Fruit fly (Drosophila melanogaster) whole organism, adult: ENCODE results near the gene Tim17a2.
A peak's percentile ranks its signal among the peaks of the same experiment; 100 is the strongest.

Experiments
- CG11617 ChIP-seq: fragments of 200-800 bp; sonication (Bioruptor generic); optimal IDR thresholded peaks from 2 replicates; lab custom pipeline; 2017; ENCODE audit warnings: mild to moderate bottlenecking, missing biosample characterization, missing genetic modification reagents, missing genetic modification characterization
- CG12768 ChIP-seq: fragments of 200-800 bp; sonication (Bioruptor generic); optimal IDR thresholded peaks from 2 replicates; lab custom pipeline; 2017; ENCODE audit warnings: missing biosample characterization, missing genetic modification characterization, mild to moderate bottlenecking, moderate library complexity, missing genetic modification reagents
- CG14711 ChIP-seq: fragments of 200-800 bp; sonication (Bioruptor generic); optimal IDR thresholded peaks from 2 replicates; lab custom pipeline; 2018; ENCODE audit warnings: missing biosample characterization, mild to moderate bottlenecking, missing genetic modification characterization, moderate library complexity
- CG1620 ChIP-seq: fragments of 200-800 bp; sonication (Bioruptor generic); optimal IDR thresholded peaks from 2 replicates; lab custom pipeline; 2016; ENCODE audit warnings: missing biosample characterization, missing genetic modification characterization
- CG33017 ChIP-seq: fragments of 200-800 bp; sonication (Bioruptor generic); optimal IDR thresholded peaks from 2 replicates; lab custom pipeline; 2018; ENCODE audit warnings: missing biosample characterization, mild to moderate bottlenecking, missing genetic modification characterization, moderate library complexity
- CG5204 ChIP-seq: fragments of 200-800 bp; sonication (Bioruptor generic); optimal IDR thresholded peaks from 2 replicates; lab custom pipeline; 2016; ENCODE audit warnings: missing biosample characterization, missing genetic modification characterization
- CG7045 ChIP-seq: fragments of 200-800 bp; sonication (Bioruptor generic); optimal IDR thresholded peaks from 2 replicates; lab custom pipeline; 2017; ENCODE audit warnings: missing biosample characterization, mild to moderate bottlenecking, missing genetic modification characterization
- CG7101 ChIP-seq: fragments of 200-800 bp; sonication (Bioruptor generic); optimal IDR thresholded peaks from 2 replicates; lab custom pipeline; 2018; ENCODE audit warnings: missing biosample characterization, mild to moderate bottlenecking, missing genetic modification characterization, moderate library complexity
- Clk ChIP-seq: fragments of 200-800 bp; sonication (Bioruptor generic); optimal IDR thresholded peaks from 2 replicates; lab custom pipeline; 2017; ENCODE audit warnings: missing biosample characterization, missing genetic modification characterization
- Crg-1 ChIP-seq: fragments of 200-800 bp; sonication (Bioruptor generic); optimal IDR thresholded peaks from 2 replicates; lab custom pipeline; 2016; ENCODE audit warnings: missing biosample characterization, missing genetic modification characterization
- Hr96 ChIP-seq: fragments of 200-800 bp; sonication (Bioruptor generic); optimal IDR thresholded peaks from 2 replicates; lab custom pipeline; 2016; ENCODE audit warnings: missing biosample characterization, missing genetic modification characterization
- Mnt ChIP-seq: fragments of 200-800 bp; sonication (Bioruptor generic); optimal IDR thresholded peaks from 2 replicates; lab custom pipeline; 2016; ENCODE audit warnings: missing biosample characterization, mild to moderate bottlenecking, missing genetic modification characterization
- bab1 ChIP-seq: fragments of 200-800 bp; sonication (Bioruptor generic); optimal IDR thresholded peaks from 3 replicates; lab custom pipeline; 2019; ENCODE audit warnings: missing biosample characterization, mild to moderate bottlenecking, missing genetic modification characterization, moderate library complexity
- cic ChIP-seq: fragments of 200-800 bp; sonication (Bioruptor generic); optimal IDR thresholded peaks from 2 replicates; lab custom pipeline; 2017; ENCODE audit warnings: missing biosample characterization, mild to moderate bottlenecking, missing genetic modification characterization, moderate library complexity
- cnc ChIP-seq, 2 experiments: fragments of >200 bp; optimal IDR thresholded peaks; 2 replicates each; lab custom pipeline; 2017
- kay ChIP-seq: fragments of 200-800 bp; sonication (Bioruptor generic); peaks from one replicate; lab custom pipeline; 2016; ENCODE audit warnings: missing biosample characterization, missing genetic modification characterization, borderline replicate concordance
- ovo ChIP-seq: fragments of 200-800 bp; sonication (Bioruptor generic); optimal IDR thresholded peaks from 2 replicates; lab custom pipeline; 2016; ENCODE audit warnings: missing biosample characterization, missing genetic modification characterization
- pad ChIP-seq: fragments of 200-800 bp; sonication (Bioruptor generic); optimal IDR thresholded peaks from 3 replicates; lab custom pipeline; 2017; ENCODE audit warnings: missing biosample characterization, missing genetic modification characterization, mild to moderate bottlenecking, moderate library complexity, missing genetic modification reagents
- tj ChIP-seq: fragments of 200-800 bp; sonication (Bioruptor generic); optimal IDR thresholded peaks from 3 replicates; lab custom pipeline; 2017; ENCODE audit warnings: missing biosample characterization, mild to moderate bottlenecking, missing genetic modification characterization, moderate library complexity
- toe ChIP-seq: fragments of 200-800 bp; sonication (Bioruptor generic); optimal IDR thresholded peaks from 2 replicates; lab custom pipeline; 2016; ENCODE audit warnings: missing biosample characterization, missing genetic modification characterization

The Tim17a2 gene

DNA sequence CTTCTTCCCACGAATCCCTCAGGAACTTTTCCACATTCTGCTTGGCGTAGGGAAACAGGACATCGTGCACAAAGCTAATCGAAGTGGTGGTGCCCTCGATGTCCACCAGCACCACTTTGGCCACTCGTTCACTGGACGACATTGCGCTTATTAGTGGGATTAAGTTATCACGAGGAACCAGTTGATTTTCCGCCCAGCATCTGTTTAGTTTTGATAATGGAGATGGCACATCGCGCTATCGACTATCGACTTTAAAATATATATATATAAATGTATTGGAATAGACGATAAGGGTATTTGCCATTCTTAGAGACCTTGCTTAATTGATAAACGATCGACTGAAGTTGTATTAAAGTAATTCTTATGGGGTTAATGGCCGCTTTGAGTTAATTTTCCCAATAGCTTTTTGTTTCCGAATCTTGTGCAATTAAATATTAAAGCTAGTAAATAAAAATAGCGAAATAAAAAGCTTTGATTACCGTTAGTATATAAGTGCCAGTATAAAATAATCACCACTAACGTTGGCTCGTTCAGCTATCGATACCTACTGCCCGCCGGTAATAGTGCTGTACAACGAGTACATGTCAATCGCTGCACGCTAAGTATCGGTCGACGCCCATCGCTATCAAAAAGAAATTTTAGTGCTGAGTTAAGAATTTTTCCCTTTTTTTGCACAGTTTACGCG, 5.9 kb downstream of the Tim17a2 start, which contains the start of the genes Enoph and Hph:
Gene Enoph (minus strand): TSS at position 220 of the 685 bp plus-strand sequence.
Gene Hph (plus strand): TSS at position 576 of the 685 bp plus-strand sequence.
- TF ChIP-seq Mnt (GFP tag; lab: Kevin White, UChicago) (peak; percentile 67), CG7101 (tag; lab: Kevin White, UChicago) (peak; percentile 70), CG11617 (GFP tag; lab: Kevin White, UChicago) (peak; percentile 79), CG7045 (GFP tag; lab: Kevin White, UChicago) (peak; percentile 74), CG5204 (GFP tag; lab: Kevin White, UChicago) (no peak), cic (peak; percentile 33), bab1 (GFP tag; lab: Kevin White, UChicago) (no peak), Crg-1 (peak; percentile 70), cnc (optimal IDR thresholded peaks at IDR 0.05; lab: Kevin White, UChicago) (no peak), CG1620 (GFP tag; lab: Kevin White, UChicago) (peak; percentile 61), toe (GFP tag; lab: Kevin White, UChicago) (peak; percentile 82), kay (GFP tag; lab: Kevin White, UChicago) (peak; percentile 56), ovo (GFP tag; lab: Kevin White, UChicago) (peak; percentile 75), CG14711 (tag; lab: Kevin White, UChicago) (peak; percentile 49), CG12768 (GFP tag; lab: Kevin White, UChicago) (peak; percentile 71), Hr96 (GFP tag; lab: Kevin White, UChicago) (peak; percentile 75), pad (GFP tag; lab: Kevin White, UChicago) (peak; percentile 57), Clk (GFP tag; lab: Kevin White, UChicago) (peak; percentile 61), tj (peak; percentile 93), CG33017 (tag; lab: Kevin White, UChicago) (peak; percentile 79)

DNA sequence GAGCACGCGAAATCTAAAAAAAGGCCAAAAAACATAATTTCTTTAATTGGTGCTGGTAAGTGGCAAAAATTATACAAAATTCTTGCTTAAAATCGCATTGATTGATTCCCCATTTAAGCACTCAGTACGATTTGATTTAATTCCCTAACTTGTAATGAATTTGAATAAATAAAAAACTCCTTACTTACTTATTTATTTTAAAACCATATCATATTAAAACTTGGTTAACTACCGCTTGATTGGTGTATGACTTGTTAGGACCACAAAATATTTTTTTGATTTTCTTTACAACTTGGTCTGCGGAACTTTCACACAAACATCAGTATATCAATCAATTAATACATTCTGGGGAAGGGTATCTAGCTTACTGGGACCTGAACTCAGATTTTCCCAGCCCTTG, 9.6 kb downstream of the Tim17a2 start, which contains the start of gene CG1113:
Gene CG1113 (plus strand): TSS at position 301 of the 400 bp plus-strand sequence.
- TF ChIP-seq tj (no peak), pad (GFP tag; lab: Kevin White, UChicago) (no peak), CG7045 (GFP tag; lab: Kevin White, UChicago) (no peak), CG14711 (tag; lab: Kevin White, UChicago) (no peak), Clk (GFP tag; lab: Kevin White, UChicago) (no peak)

DNA sequence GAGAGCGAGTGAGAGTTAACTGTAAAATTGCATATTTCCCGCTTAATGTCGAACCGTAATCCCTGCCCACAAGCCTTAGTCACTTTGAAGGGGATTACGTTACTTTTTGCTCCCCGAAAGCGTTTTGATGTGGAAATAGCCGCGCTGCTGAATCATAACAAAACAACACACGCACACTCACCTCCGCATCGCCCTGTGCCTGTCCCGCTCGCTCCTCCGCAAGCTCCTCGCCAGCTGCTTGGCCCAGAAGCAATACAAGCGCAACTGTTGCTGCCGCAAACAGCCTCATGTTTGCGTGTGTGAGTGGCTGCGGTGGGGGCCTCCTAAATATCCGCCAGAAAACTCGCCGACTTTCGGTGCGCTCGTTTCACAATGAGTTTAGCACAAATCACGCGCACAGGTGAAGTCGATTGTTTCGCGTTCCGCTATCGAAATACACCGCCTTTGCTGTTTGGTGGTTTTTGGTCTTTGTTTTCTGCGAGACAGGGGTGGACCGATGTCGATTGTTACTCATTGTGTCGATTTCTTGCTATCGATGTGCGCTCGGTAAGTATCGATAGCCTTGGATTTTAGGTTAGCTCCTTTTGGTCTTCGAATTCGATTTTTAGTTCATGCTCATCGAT, 11.1 kb downstream of the Tim17a2 start, which contains the start of gene CtsF:
Gene CtsF (minus strand): TSS at position 503 of the 623 bp plus-strand sequence.
- TF ChIP-seq CG33017 (tag; lab: Kevin White, UChicago) (peak; percentile 48), tj (peak; percentile 52), cic (peak; percentile 75), ovo (GFP tag; lab: Kevin White, UChicago) (peak; percentile 56), CG1620 (GFP tag; lab: Kevin White, UChicago) (peak; percentile 34), Mnt (GFP tag; lab: Kevin White, UChicago) (peak; percentile 73), cnc (optimal IDR thresholded peaks at IDR 0.05; lab: Kevin White, UChicago) (no peak), Clk (GFP tag; lab: Kevin White, UChicago) (no peak), CG7101 (tag; lab: Kevin White, UChicago) (peak; percentile 13), CG11617 (GFP tag; lab: Kevin White, UChicago) (peak; percentile 46), CG7045 (GFP tag; lab: Kevin White, UChicago) (peak; percentile 8), CG5204 (GFP tag; lab: Kevin White, UChicago) (no peak), Crg-1 (no peak), kay (GFP tag; lab: Kevin White, UChicago) (no peak), CG12768 (GFP tag; lab: Kevin White, UChicago) (peak; percentile 16), bab1 (GFP tag; lab: Kevin White, UChicago) (peak; percentile 82), pad (GFP tag; lab: Kevin White, UChicago) (peak; percentile 76)

DNA sequence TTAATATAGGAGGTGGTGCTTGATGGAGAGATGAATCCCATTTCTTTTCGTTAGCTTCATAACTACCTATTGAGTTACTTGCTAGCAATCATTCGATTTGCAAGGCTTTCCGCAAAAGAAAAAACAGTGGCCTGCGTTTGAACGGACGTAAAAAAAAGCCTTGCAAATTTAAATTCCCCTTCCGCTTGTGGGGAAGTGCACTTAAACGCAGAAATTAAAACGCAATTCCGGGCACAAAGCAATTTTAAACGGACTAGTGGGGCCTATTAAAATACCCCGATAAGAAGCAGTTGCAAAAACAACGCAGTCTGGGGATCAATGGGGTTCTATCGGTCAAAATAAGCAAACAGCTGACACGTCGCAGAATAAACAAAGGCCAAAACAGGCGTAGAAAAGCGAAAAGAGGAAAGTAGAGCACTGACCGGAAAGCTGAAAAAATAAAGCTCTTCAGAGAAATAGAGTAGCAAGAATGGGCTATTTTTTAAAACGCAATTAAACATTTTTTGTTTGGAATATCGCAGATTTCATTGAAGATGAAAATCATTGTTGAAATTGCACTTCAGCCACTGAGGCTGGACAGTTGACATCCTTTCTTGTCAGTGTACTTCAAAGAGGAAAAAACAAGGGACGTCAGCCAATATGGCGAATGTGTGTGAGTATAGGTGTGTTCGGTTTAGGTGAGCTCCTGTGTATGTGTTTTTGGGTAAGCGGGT, 11.8 kb downstream of the Tim17a2 start:
- no peak for TF ChIP-seq CG1620 (GFP tag; lab: Kevin White, UChicago)
- TF ChIP-seq ovo (GFP tag; lab: Kevin White, UChicago): no peak
- TF ChIP-seq CG11617 (GFP tag; lab: Kevin White, UChicago): no peak
- no peak for TF ChIP-seq Hr96 (GFP tag; lab: Kevin White, UChicago)
- TF ChIP-seq pad (GFP tag; lab: Kevin White, UChicago): no peak
- TF ChIP-seq tj: peak; percentile 48
- no peak for TF ChIP-seq bab1 (GFP tag; lab: Kevin White, UChicago)
- no peak for TF ChIP-seq CG5204 (GFP tag; lab: Kevin White, UChicago)
- peak; percentile 62 for TF ChIP-seq CG12768 (GFP tag; lab: Kevin White, UChicago)
- no peak for TF ChIP-seq Clk (GFP tag; lab: Kevin White, UChicago)
- peak; percentile 35 for TF ChIP-seq CG7101 (tag; lab: Kevin White, UChicago)
- no peak for TF ChIP-seq Crg-1
- TF ChIP-seq CG7045 (GFP tag; lab: Kevin White, UChicago): peak; percentile 37
- TF ChIP-seq cic: peak; percentile 61
- TF ChIP-seq CG33017 (tag; lab: Kevin White, UChicago): no peak
- peak; percentile 12 for TF ChIP-seq Mnt (GFP tag; lab: Kevin White, UChicago)
- TF ChIP-seq cnc (optimal IDR thresholded peaks at IDR 0.05; lab: Kevin White, UChicago): no peak
- TF ChIP-seq kay (GFP tag; lab: Kevin White, UChicago): no peak
